Fruit fly (Drosophila melanogaster) whole organism, embryonic: ENCODE data around the gene CG14406.

Source experiments
- Adf1 ChIP-seq: fragments of 200-800 bp; sonication (Bioruptor generic); IDR thresholded peaks from 2 replicates; pipeline ENCODE4 v1.3.6; 2022; ENCODE audit warnings: missing biosample characterization, missing genetic modification characterization
- Bgb ChIP-seq: fragments of 200-800 bp; sonication (Bioruptor generic); IDR thresholded peaks from 2 replicates; pipeline ENCODE4 v1.3.6; 2022; ENCODE audit warnings: missing biosample characterization, missing genetic modification characterization; ENCODE audit not compliant: partially characterized antibody
- CG10147 ChIP-seq: fragments of 200-800 bp; sonication (Bioruptor generic); optimal IDR thresholded peaks from 2 replicates; lab custom pipeline; 2019; ENCODE audit warnings: missing biosample characterization, mild to moderate bottlenecking, missing genetic modification characterization, moderate library complexity
- CG11085 ChIP-seq: fragments of 200-800 bp; sonication (Bioruptor generic); IDR thresholded peaks from 2 replicates; pipeline ENCODE4 v1.3.6; 2022; ENCODE audit warnings: missing biosample characterization, missing genetic modification characterization
- CG13624 ChIP-seq: fragments of 200-800 bp; sonication (Bioruptor generic); optimal IDR thresholded peaks from 2 replicates; lab custom pipeline; 2016; ENCODE audit warnings: missing biosample characterization, missing genetic modification characterization
- CG15269 ChIP-seq: fragments of 200-800 bp; sonication (Bioruptor generic); optimal IDR thresholded peaks from 2 replicates; lab custom pipeline; 2018; ENCODE audit warnings: missing biosample characterization, mild to moderate bottlenecking, missing genetic modification characterization, moderate library complexity
- CG1647 ChIP-seq: fragments of 200-800 bp; sonication (Bioruptor generic); optimal IDR thresholded peaks from 3 replicates; lab custom pipeline; 2016; ENCODE audit warnings: missing biosample characterization, missing genetic modification characterization
- CG1792 ChIP-seq: fragments of 200-800 bp; sonication (Bioruptor generic); optimal IDR thresholded peaks from 2 replicates; lab custom pipeline; 2016; ENCODE audit warnings: missing biosample characterization, missing genetic modification characterization
- CG18599 ChIP-seq: fragments of 200-800 bp; sonication (Bioruptor generic); optimal IDR thresholded peaks from 3 replicates; lab custom pipeline; 2017; ENCODE audit warnings: missing biosample characterization, missing genetic modification characterization, mild to moderate bottlenecking, moderate library complexity, missing genetic modification reagents
- CG18619 ChIP-seq: fragments of 200-800 bp; sonication (Bioruptor generic); optimal IDR thresholded peaks from 3 replicates; lab custom pipeline; 2017; ENCODE audit warnings: missing biosample characterization, mild to moderate bottlenecking, missing genetic modification characterization
- CG2678 ChIP-seq: fragments of 200-800 bp; sonication (Bioruptor generic); optimal IDR thresholded peaks from 3 replicates; lab custom pipeline; 2019; ENCODE audit warnings: missing biosample characterization, mild to moderate bottlenecking, missing genetic modification characterization, moderate library complexity
- CG32767 ChIP-seq: fragments of 200-800 bp; sonication (Bioruptor generic); IDR thresholded peaks from 2 replicates; pipeline ENCODE4 v1.3.6; 2022; ENCODE audit warnings: missing biosample characterization, missing genetic modification characterization
- CG33557 ChIP-seq: fragments of 200-800 bp; sonication (Bioruptor generic); optimal IDR thresholded peaks from 2 replicates; lab custom pipeline; 2019; ENCODE audit warnings: missing biosample characterization, mild to moderate bottlenecking, missing genetic modification characterization, moderate library complexity
- CG6813 ChIP-seq: fragments of 200-800 bp; sonication (Bioruptor generic); optimal IDR thresholded peaks from 2 replicates; lab custom pipeline; 2017; ENCODE audit warnings: missing biosample characterization, missing genetic modification characterization, mild to moderate bottlenecking, moderate library complexity, missing genetic modification reagents
- CG7372 ChIP-seq: fragments of 200-800 bp; sonication (Bioruptor generic); IDR thresholded peaks from 2 replicates; pipeline ENCODE4 v1.3.6; 2022; ENCODE audit warnings: missing biosample characterization, missing genetic modification characterization
- Deaf1 ChIP-seq: fragments of 200-800 bp; optimal IDR thresholded peaks from 3 replicates; lab custom pipeline; 2019; ENCODE audit warnings: missing biosample characterization, mild to moderate bottlenecking, missing genetic modification characterization, moderate library complexity
- Dip2 ChIP-seq: fragments of 200-800 bp; sonication (Bioruptor generic); IDR thresholded peaks from 2 replicates; pipeline ENCODE4 v1.3.6; 2022; ENCODE audit warnings: missing biosample characterization, missing genetic modification characterization
- Drgx ChIP-seq: fragments of 200-800 bp; sonication (Bioruptor generic); IDR thresholded peaks from 2 replicates; pipeline ENCODE4 v1.3.6; 2022; ENCODE audit warnings: missing biosample characterization, missing genetic modification characterization
- Ets97D ChIP-seq: fragments of 200-800 bp; sonication (Bioruptor generic); optimal IDR thresholded peaks from 3 replicates; lab custom pipeline; 2016; ENCODE audit warnings: missing biosample characterization, missing genetic modification characterization
- Fer1 ChIP-seq: fragments of 200-800 bp; sonication (Bioruptor generic); optimal IDR thresholded peaks from 2 replicates; lab custom pipeline; 2017; ENCODE audit warnings: missing biosample characterization, mild to moderate bottlenecking, missing genetic modification characterization
- GATAe ChIP-seq: fragments of 200-800 bp; sonication (Bioruptor generic); conservative IDR thresholded peaks from 2 replicates; pipeline ENCODE4 v1.3.6; 2022; ENCODE audit warnings: missing biosample characterization, missing genetic modification characterization
- Gsc ChIP-seq: fragments of 200-800 bp; sonication (Bioruptor generic); IDR thresholded peaks from 2 replicates; pipeline ENCODE4 v1.3.6; 2022; ENCODE audit warnings: missing biosample characterization, missing genetic modification characterization
- HmgZ ChIP-seq: fragments of 200-800 bp; sonication (Bioruptor generic); optimal IDR thresholded peaks from 2 replicates; lab custom pipeline; 2018; ENCODE audit warnings: missing biosample characterization, mild to moderate bottlenecking, missing genetic modification characterization
- Max ChIP-seq: fragments of 200-800 bp; sonication (Bioruptor generic); optimal IDR thresholded peaks from 2 replicates; lab custom pipeline; 2016; ENCODE audit warnings: missing biosample characterization, mild to moderate bottlenecking, missing genetic modification characterization
- Med ChIP-seq: fragments of 200-800 bp; sonication (Bioruptor generic); peaks from one replicate; lab custom pipeline; 2016; ENCODE audit warnings: missing biosample characterization, missing genetic modification characterization, mild to moderate bottlenecking, inconsistent platforms, moderate library complexity
- Myb ChIP-seq: fragments of 200-800 bp; sonication (Bioruptor generic); optimal IDR thresholded peaks from 2 replicates; lab custom pipeline; 2016; ENCODE audit warnings: missing biosample characterization, missing genetic modification characterization
- Optix ChIP-seq: fragments of 200-800 bp; sonication (Bioruptor generic); IDR thresholded peaks from 3 replicates; pipeline ENCODE4 v1.3.6; 2022; ENCODE audit warnings: missing biosample characterization, missing genetic modification characterization
- Pdp1 ChIP-seq, 2 experiments: fragments of 200-800 bp; sonication (Bioruptor generic); optimal IDR thresholded peaks; 3 replicates each; lab custom pipeline; 2016; ENCODE audit warnings: missing biosample characterization in 2 of 2, missing genetic modification characterization in 2 of 2, mild to moderate bottlenecking in 1 of 2, moderate library complexity in 1 of 2
- Spps ChIP-seq: fragments of 200-800 bp; sonication (Bioruptor generic); optimal IDR thresholded peaks from 2 replicates; lab custom pipeline; 2018; ENCODE audit warnings: missing biosample characterization, mild to moderate bottlenecking, missing genetic modification characterization
- ab ChIP-seq: fragments of 200-800 bp; sonication (Bioruptor generic); optimal IDR thresholded peaks from 2 replicates; lab custom pipeline; 2016; ENCODE audit warnings: missing biosample characterization, missing genetic modification characterization
- ato ChIP-seq: fragments of 200-800 bp; sonication (Bioruptor generic); IDR thresholded peaks from 2 replicates; pipeline ENCODE4 v1.3.6; 2022; ENCODE audit warnings: missing biosample characterization, missing genetic modification characterization; ENCODE audit not compliant: partially characterized antibody
- br ChIP-seq: fragments of >200 bp; optimal IDR thresholded peaks from 2 replicates; lab custom pipeline; 2017
- cg ChIP-seq: fragments of 200-800 bp; sonication (Bioruptor generic); optimal IDR thresholded peaks from 3 replicates; lab custom pipeline; 2019; ENCODE audit warnings: missing biosample characterization, mild to moderate bottlenecking, missing genetic modification characterization, moderate library complexity
- crc ChIP-seq: fragments of 200-800 bp; sonication (Bioruptor generic); optimal IDR thresholded peaks from 2 replicates; lab custom pipeline; 2016; ENCODE audit warnings: missing biosample characterization, missing genetic modification characterization
- croc ChIP-seq: fragments of 200-800 bp; sonication (Bioruptor generic); conservative IDR thresholded peaks from 3 replicates; pipeline ENCODE4 v1.3.6; 2022; ENCODE audit warnings: missing biosample characterization, missing genetic modification characterization
- fu2 ChIP-seq: fragments of 200-800 bp; sonication (Bioruptor generic); optimal IDR thresholded peaks from 2 replicates; lab custom pipeline; 2016; ENCODE audit warnings: missing biosample characterization, missing genetic modification characterization
- grn ChIP-seq: fragments of 200-800 bp; sonication (Bioruptor generic); optimal IDR thresholded peaks from 3 replicates; lab custom pipeline; 2017; ENCODE audit warnings: missing biosample characterization, missing genetic modification characterization
- lbe ChIP-seq: fragments of 200-800 bp; sonication (Bioruptor generic); optimal IDR thresholded peaks from 2 replicates; lab custom pipeline; 2016; ENCODE audit warnings: missing biosample characterization, mild to moderate bottlenecking, missing genetic modification characterization
- nau ChIP-seq: fragments of 200-800 bp; sonication (Bioruptor generic); optimal IDR thresholded peaks from 3 replicates; lab custom pipeline; 2017; ENCODE audit warnings: missing biosample characterization, mild to moderate bottlenecking, missing genetic modification characterization, missing genetic modification reagents
- nerfin-2 ChIP-seq: fragments of 200-800 bp; sonication (Bioruptor generic); IDR thresholded peaks from 2 replicates; pipeline ENCODE4 v1.3.6; 2022; ENCODE audit warnings: missing biosample characterization, missing genetic modification characterization; ENCODE audit not compliant: partially characterized antibody
- pros ChIP-seq: fragments of 200-800 bp; sonication (Bioruptor generic); optimal IDR thresholded peaks from 3 replicates; lab custom pipeline; 2019; ENCODE audit warnings: missing biosample characterization, mild to moderate bottlenecking, missing genetic modification characterization, moderate library complexity
- pzg ChIP-seq: fragments of 200-800 bp; sonication (Bioruptor generic); optimal IDR thresholded peaks from 3 replicates; lab custom pipeline; 2018; ENCODE audit warnings: missing biosample characterization, mild to moderate bottlenecking, missing genetic modification characterization, moderate library complexity
- row ChIP-seq: fragments of 200-800 bp; sonication (Bioruptor generic); IDR thresholded peaks from 3 replicates; pipeline ENCODE4 v1.3.6; 2022; ENCODE audit warnings: missing biosample characterization, missing genetic modification characterization
- schlank ChIP-seq: fragments of 200-800 bp; sonication (Bioruptor generic); optimal IDR thresholded peaks from 2 replicates; lab custom pipeline; 2018; ENCODE audit warnings: missing biosample characterization, mild to moderate bottlenecking, missing genetic modification characterization
- seq ChIP-seq: fragments of 200-800 bp; sonication (Bioruptor generic); IDR thresholded peaks from 2 replicates; pipeline ENCODE4 v1.3.6; 2022; ENCODE audit warnings: missing biosample characterization, missing genetic modification characterization
- slbo ChIP-seq: fragments of 200-800 bp; sonication (Bioruptor generic); IDR thresholded peaks from 2 replicates; pipeline ENCODE4 v1.3.6; 2022; ENCODE audit warnings: missing biosample characterization, missing genetic modification characterization
- ttk ChIP-seq: fragments of 200-800 bp; sonication (Bioruptor generic); IDR thresholded peaks from 2 replicates; pipeline ENCODE4 v2.1.2; 2022; ENCODE audit warnings: missing biosample characterization, missing genetic modification characterization
- vnd ChIP-seq: fragments of 200-800 bp; sonication (Bioruptor generic); IDR thresholded peaks from 3 replicates; pipeline ENCODE4 v1.3.6; 2022; ENCODE audit warnings: missing biosample characterization, missing genetic modification characterization; ENCODE audit not compliant: partially characterized antibody
- vvl ChIP-seq: fragments of 200-800 bp; sonication (Bioruptor generic); IDR thresholded peaks from 2 replicates; pipeline ENCODE4 v1.3.6; 2022; ENCODE audit warnings: missing biosample characterization, missing genetic modification characterization
- wor ChIP-seq: fragments of 200-800 bp; sonication (Bioruptor generic); IDR thresholded peaks from 2 replicates; pipeline ENCODE4 v1.3.6; 2022; ENCODE audit warnings: missing biosample characterization, missing genetic modification characterization

The CG14406 gene

DNA sequence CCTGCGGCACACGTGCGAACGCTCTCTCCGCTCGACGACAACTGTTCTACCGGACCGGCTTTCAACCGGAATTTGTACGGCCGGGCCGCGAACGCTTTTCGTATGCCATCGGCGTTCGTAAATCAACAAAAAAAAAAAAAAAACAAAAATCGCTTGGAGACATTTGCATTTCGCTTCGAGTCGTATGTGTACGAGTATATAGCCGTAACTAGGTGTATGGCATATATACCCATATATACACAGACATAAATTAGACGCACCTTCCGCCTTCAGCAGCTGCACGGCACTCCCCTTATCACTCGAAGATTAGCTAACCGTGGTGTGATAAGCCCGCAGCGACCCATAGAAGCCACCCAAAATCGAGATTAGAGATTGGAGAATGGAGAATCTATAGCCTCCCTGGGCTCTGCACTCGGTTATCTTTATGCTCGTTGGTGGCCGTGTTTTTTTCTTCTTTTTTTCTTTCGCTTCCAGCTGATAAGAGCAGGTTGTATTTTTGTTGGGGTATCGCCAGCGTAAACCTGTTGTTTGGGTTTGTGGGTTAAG is 5.1 kb downstream of the CG14406 start, which contains the start of gene CG9512 (continued):
- no peak for TF ChIP-seq Myb (GFP tag; lab: Kevin White, UChicago)
- peak; percentile 82 for TF ChIP-seq Deaf1 (tag; lab: Kevin White, UChicago)
- TF ChIP-seq Bgb (GFP tag; lab: Robert Waterston, UW): no peak
- TF ChIP-seq Max: no peak
- TF ChIP-seq Fer1 (GFP tag; lab: Kevin White, UChicago): peak; percentile 27
- peak; percentile 10 for TF ChIP-seq CG2678 (tag; lab: Kevin White, UChicago)
- no peak for TF ChIP-seq lbe (GFP tag; lab: Kevin White, UChicago)
- TF ChIP-seq Adf1 (GFP tag; lab: Robert Waterston, UW): no peak
- no peak for TF ChIP-seq CG11085 (GFP tag; lab: Robert Waterston, UW)
- no peak for TF ChIP-seq CG1792
- peak in 1 of 2 experiments; percentile 55 for TF ChIP-seq Pdp1 (GFP tag; optimal IDR thresholded peaks at IDR 0.05; lab: Kevin White, UChicago)
- TF ChIP-seq grn (GFP tag; lab: Kevin White, UChicago): peak; percentile 91
- TF ChIP-seq GATAe: peak; percentile 78
- no peak for TF ChIP-seq pros
- no peak for TF ChIP-seq fu2 (GFP tag; lab: Kevin White, UChicago)
- TF ChIP-seq br: no peak
- TF ChIP-seq Spps (tag; lab: Kevin White, UChicago): no peak
- TF ChIP-seq vvl (GFP tag; lab: Robert Waterston, UW): peak; percentile 14; the same call in 1 of the 2 replicates
- TF ChIP-seq schlank (tag; lab: Kevin White, UChicago): no peak
- TF ChIP-seq CG32767: no peak
- TF ChIP-seq, all 482 proteins: peak for 26

DNA sequence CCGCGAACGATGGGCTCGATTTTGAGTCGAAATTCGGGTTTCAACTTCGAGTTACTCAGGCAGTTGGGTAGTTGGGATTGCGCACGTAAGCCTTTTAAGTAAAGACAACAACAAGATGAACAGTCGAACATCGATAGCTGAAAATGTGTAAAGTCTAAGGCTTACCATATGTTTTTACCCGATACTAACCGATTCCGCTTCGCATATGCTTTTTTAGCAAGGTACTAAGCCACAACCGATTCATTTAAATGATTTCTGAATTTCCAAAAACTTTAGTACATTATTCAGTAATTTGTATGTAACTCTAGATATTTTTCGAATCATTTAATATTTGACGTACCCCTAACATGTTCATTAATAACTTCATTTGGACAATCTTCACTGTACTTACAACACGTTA is 13.1 kb downstream of the CG14406 start:
- TF ChIP-seq Ets97D (GFP tag; lab: Kevin White, UChicago) (no peak), CG13624 (GFP tag; lab: Kevin White, UChicago) (no peak), ato (GFP tag; lab: Robert Waterston, UW) (no peak), CG6813 (GFP tag; lab: Kevin White, UChicago) (no peak), CG18599 (GFP tag; lab: Kevin White, UChicago) (no peak), ttk (GFP tag; lab: Robert Waterston, UW) (peak; percentile 8; the same call in 1 of the 2 replicates), row (GFP tag; lab: Robert Waterston, UW) (peak; percentile 37; the same call in 2 of the 3 replicates), crc (GFP tag; lab: Kevin White, UChicago) (no peak), Drgx (GFP tag; lab: Robert Waterston, UW) (peak; percentile 58; the same call in 1 of the 2 replicates), CG33557 (GFP tag; lab: Kevin White, UChicago) (no peak), CG2678 (tag; lab: Kevin White, UChicago) (peak; percentile 38), Optix (GFP tag; lab: Robert Waterston, UW) (no peak), nau (GFP tag; lab: Kevin White, UChicago) (no peak), CG18619 (GFP tag; lab: Kevin White, UChicago) (no peak), nerfin-2 (GFP tag; lab: Robert Waterston, UW) (no peak), cg (GFP tag; lab: Kevin White, UChicago) (no peak), slbo (GFP tag; lab: Robert Waterston, UW) (peak; percentile 16; the same call in 1 of the 2 replicates), Gsc (GFP tag; lab: Robert Waterston, UW) (no peak), seq (GFP tag; lab: Robert Waterston, UW) (no peak), vnd (GFP tag; lab: Robert Waterston, UW) (no peak), CG15269 (peak; percentile 29), grn (GFP tag; lab: Kevin White, UChicago) (no peak), CG1647 (GFP tag; lab: Kevin White, UChicago) (no peak), ab (GFP tag; lab: Kevin White, UChicago) (no peak), Dip2 (GFP tag; lab: Robert Waterston, UW) (no peak), CG7372 (GFP tag; lab: Robert Waterston, UW) (no peak), croc (GFP tag; lab: Robert Waterston, UW) (no peak), Med (GFP tag; lab: Kevin White, UChicago) (peak; percentile 1), HmgZ (tag; lab: Kevin White, UChicago) (no peak), CG10147 (GFP tag; lab: Kevin White, UChicago) (no peak), pzg (GFP tag; lab: Kevin White, UChicago) (no peak), wor (GFP tag; lab: Robert Waterston, UW) (no peak)
